Fruit fly (Drosophila melanogaster): ENCODE data around the gene Or2a.

Gene Or2a

dm6 chrX:2245931-2246330 lies at the start of gene Or2a:
Gene Or2a (plus strand): TSS chrX:2246231.
- TF ChIP-seq CG43689 (GFP tag; IDR thresholded peaks at IDR 0.05) (no peak), CG18599 (GFP tag; optimal IDR thresholded peaks at IDR 0.05) (no peak)

- TF ChIP-seq Med (GFP tag) (peak; percentile 29), CG12236 (GFP tag; optimal IDR thresholded peaks at IDR 0.05) (no peak), gem (tag; optimal IDR thresholded peaks at IDR 0.05) (peak; percentile 2), sug (tag; optimal IDR thresholded peaks at IDR 0.05) (peak; percentile 93), Lim3 (GFP tag; IDR thresholded peaks at IDR 0.05) (no peak), CG34376 (GFP tag; optimal IDR thresholded peaks at IDR 0.05) (peak; percentile 22), CG4820 (GFP tag; optimal IDR thresholded peaks at IDR 0.05) (peak; percentile 7)
These were observed 48.4 kb upstream of the Or2a start for dm6 chrX:2197414-2198271.

- TF ChIP-seq CG1024 (GFP tag; IDR thresholded peaks at IDR 0.05) (no peak), cwo (GFP tag; optimal IDR thresholded peaks at IDR 0.05) (peak; percentile 1)
These were observed 47.8 kb upstream of the Or2a start for dm6 chrX:2198272-2198571.

- TF ChIP-seq CG7556 (GFP tag; optimal IDR thresholded peaks at IDR 0.05), result no peak
- TF ChIP-seq CG1647 (GFP tag; optimal IDR thresholded peaks at IDR 0.05), result no peak
- TF ChIP-seq CG14441 (GFP tag; IDR thresholded peaks at IDR 0.05), result no peak
- peak; percentile 62 for TF ChIP-seq Hey (tag; optimal IDR thresholded peaks at IDR 0.05)
- TF ChIP-seq sd (tag; optimal IDR thresholded peaks at IDR 0.05), result peak; percentile 85
- TF ChIP-seq vnd (GFP tag; IDR thresholded peaks at IDR 0.05; ENCODE audit: partially characterized antibody), result peak; percentile 46; the same call in 1 of the 3 replicates
- TF ChIP-seq CG16779 (GFP tag; IDR thresholded peaks at IDR 0.05), result no peak
- TF ChIP-seq CrebB (tag; optimal IDR thresholded peaks at IDR 0.05), result no peak
- 0 out of 3 replicates have a peak, but pooled peaks have one; percentile 42 for TF ChIP-seq otp (GFP tag; IDR thresholded peaks at IDR 0.05)
- peak; percentile 16 for TF ChIP-seq mirr (GFP tag; optimal IDR thresholded peaks at IDR 0.05)
- peak; percentile 75; the same call in 1 of the 4 replicates for TF ChIP-seq chinmo (GFP tag; IDR thresholded peaks at IDR 0.05; ENCODE audit: partially characterized antibody)
- no peak for TF ChIP-seq HLH3B (GFP tag; IDR thresholded peaks at IDR 0.05)
- no peak for TF ChIP-seq Neu2 (GFP tag; optimal IDR thresholded peaks at IDR 0.05; ENCODE audit: borderline replicate concordance)
- TF ChIP-seq CG18599 (GFP tag; optimal IDR thresholded peaks at IDR 0.05), result peak; percentile 67
- TF ChIP-seq sug (tag; optimal IDR thresholded peaks at IDR 0.05), result peak; percentile 93
- TF ChIP-seq Vsx1 (GFP tag; optimal IDR thresholded peaks at IDR 0.05), result peak; percentile 93
- TF ChIP-seq Eip74EF (GFP tag; optimal IDR thresholded peaks at IDR 0.05), result no peak
- TF ChIP-seq az2 (GFP tag; optimal IDR thresholded peaks at IDR 0.05), result no peak
- TF ChIP-seq Trl (optimal IDR thresholded peaks at IDR 0.05), result no peak
- no peak for TF ChIP-seq Trl (GFP tag; optimal IDR thresholded peaks at IDR 0.05)
- no peak for TF ChIP-seq CG17328 (GFP tag; IDR thresholded peaks at IDR 0.05)
- peak; percentile 98 for TF ChIP-seq grn (GFP tag; optimal IDR thresholded peaks at IDR 0.05)
- TF ChIP-seq CG10565 (GFP tag; optimal IDR thresholded peaks at IDR 0.05), result no peak
- no peak for TF ChIP-seq CG17802 (tag; optimal IDR thresholded peaks at IDR 0.05)
- TF ChIP-seq Dp (GFP tag; optimal IDR thresholded peaks at IDR 0.05), result no peak
- peak; percentile 49 for TF ChIP-seq CG10543 (GFP tag; optimal IDR thresholded peaks at IDR 0.05)
- TF ChIP-seq Hr78 (GFP tag; optimal IDR thresholded peaks at IDR 0.05), result peak in 1 of 2 experiments; percentile 10
- TF ChIP-seq Hr3 (GFP tag; optimal IDR thresholded peaks at IDR 0.05), result no peak
- TF ChIP-seq lab (GFP tag; optimal IDR thresholded peaks at IDR 0.05), result peak; percentile 2
- TF ChIP-seq CG11398 (GFP tag; optimal IDR thresholded peaks at IDR 0.05), result no peak
- peak; percentile 33 for TF ChIP-seq gem (tag; optimal IDR thresholded peaks at IDR 0.05)
- no peak for TF ChIP-seq CG3407 (GFP tag; optimal IDR thresholded peaks at IDR 0.05)
- TF ChIP-seq D (optimal IDR thresholded peaks at IDR 0.05), result no peak
- TF ChIP-seq D (GFP tag; optimal IDR thresholded peaks at IDR 0.05), result no peak
- peak; percentile 80; the same call in 1 of the 2 replicates for TF ChIP-seq GATAe (GFP tag; conservative IDR thresholded peaks at IDR 0.05)
These were observed 46.7 kb upstream of the Or2a start for dm6 chrX:2199303-2199702.
